Worm (Caenorhabditis elegans): ENCODE results near the gene C12D8.13.

ce11 chrV:10239861-10240260, 19.4 kb upstream of the C12D8.13 start, which contains the start of gene fipr-8:
- TF ChIP-seq zag-1 (tag; optimal IDR thresholded peaks at IDR 0.05): no peak
- no peak for TF ChIP-seq nhr-129 (tag; optimal IDR thresholded peaks at IDR 0.05)
- no peak for TF ChIP-seq nhr-12 (tag; optimal IDR thresholded peaks at IDR 0.05)
- no peak for TF ChIP-seq lin-39 (tag; optimal IDR thresholded peaks at IDR 0.05)
- TF ChIP-seq lin-13 (GFP tag; optimal IDR thresholded peaks at IDR 0.05): no peak
- TF ChIP-seq sma-9 (GFP tag; optimal IDR thresholded peaks at IDR 0.05): no peak
- no peak for TF ChIP-seq sma-9 (tag; optimal IDR thresholded peaks at IDR 0.05)
- TF ChIP-seq ztf-1 (GFP tag; conservative IDR thresholded peaks at IDR 0.05): no peak
- TF ChIP-seq nhr-237 (tag; optimal IDR thresholded peaks at IDR 0.05): no peak
- TF ChIP-seq unc-62 (GFP tag; optimal IDR thresholded peaks at IDR 0.05): no peak
- no peak for TF ChIP-seq R02D3.7 (tag; optimal IDR thresholded peaks at IDR 0.05)
- TF ChIP-seq ceh-82 (tag; optimal IDR thresholded peaks at IDR 0.05): no peak
- no peak for TF ChIP-seq ztf-11 (tag; optimal IDR thresholded peaks at IDR 0.05)

All from whole organism, L2 larva.